Worm (Caenorhabditis elegans) whole organism, early embryonic: Measurements from ENCODE around the gene M142.5.

Experiments
- B0310.2 ChIP-seq: sonication (generic microtip); optimal IDR thresholded peaks from 2 replicates; lab custom pipeline; 2016; ENCODE audit warnings: mild to moderate bottlenecking, missing genetic modification characterization, missing compliant biosample characterization
- F13C5.2 ChIP-seq: sonication (generic microtip); optimal IDR thresholded peaks from 2 replicates; lab custom pipeline; 2017; ENCODE audit warnings: mild to moderate bottlenecking, missing genetic modification characterization, inconsistent platforms, missing compliant biosample characterization
- aly-1 ChIP-seq: sonication (generic microtip); optimal IDR thresholded peaks from 2 replicates; lab custom pipeline; 2016; ENCODE audit warnings: missing genetic modification characterization, missing compliant biosample characterization
- ama-1 ChIP-seq: fragments of 150-350 bp; optimal IDR thresholded peaks from 2 replicates; lab custom pipeline; 2014
- ceh-13 ChIP-seq: fragments of 200-800 bp; sonication (Bioruptor generic); optimal IDR thresholded peaks from 2 replicates; lab custom pipeline; 2018; ENCODE audit warnings: mild to moderate bottlenecking, missing genetic modification characterization, missing compliant biosample characterization
- ceh-36 ChIP-seq: sonication (generic microtip); optimal IDR thresholded peaks from 2 replicates; lab custom pipeline; 2016; ENCODE audit warnings: missing genetic modification characterization, inconsistent platforms, missing compliant biosample characterization
- ets-7 ChIP-seq: sonication (generic microtip); optimal IDR thresholded peaks from 2 replicates; lab custom pipeline; 2016; ENCODE audit warnings: missing genotype, missing genetic modification characterization, missing compliant biosample characterization
- flt-1 ChIP-seq: fragments of 200-800 bp; sonication (Bioruptor generic); IDR thresholded peaks from 2 replicates; pipeline ENCODE4 v1.3.6; 2022; ENCODE audit warnings: missing genetic modification characterization, missing compliant biosample characterization
- hmbx-1 ChIP-seq: sonication (generic microtip); optimal IDR thresholded peaks from 2 replicates; lab custom pipeline; 2016; ENCODE audit warnings: mild to moderate bottlenecking, missing genetic modification characterization, missing compliant biosample characterization
- hmg-4 ChIP-seq: fragments of 200-800 bp; sonication (Bioruptor generic); optimal IDR thresholded peaks from 2 replicates; lab custom pipeline; 2018; ENCODE audit warnings: mild to moderate bottlenecking, missing genetic modification characterization, missing compliant biosample characterization
- hnd-1 ChIP-seq: sonication (generic microtip); optimal IDR thresholded peaks from 2 replicates; lab custom pipeline; 2016; ENCODE audit warnings: missing genetic modification characterization, missing compliant biosample characterization
- pes-1 ChIP-seq: fragments of 200-800 bp; sonication (Bioruptor generic); IDR thresholded peaks from 2 replicates; pipeline ENCODE4 v1.3.6; 2022; ENCODE audit warnings: missing genetic modification reagents, missing genetic modification characterization, missing compliant biosample characterization
- scrt-1 ChIP-seq: fragments of 200-800 bp; sonication (Bioruptor generic); IDR thresholded peaks from 2 replicates; pipeline ENCODE4 v1.3.6; 2022; ENCODE audit warnings: missing genetic modification characterization, missing compliant biosample characterization
- sea-1 ChIP-seq: fragments of 200-800 bp; sonication (Bioruptor generic); conservative IDR thresholded peaks from 2 replicates; pipeline ENCODE4 v1.3.6; 2022; ENCODE audit warnings: missing genetic modification characterization, missing compliant biosample characterization
- tbx-11 ChIP-seq: fragments of 200-800 bp; sonication (Bioruptor generic); IDR thresholded peaks from 2 replicates; pipeline ENCODE4 v1.3.6; 2022; ENCODE audit warnings: missing genetic modification characterization, missing compliant biosample characterization
- tbx-37 ChIP-seq: fragments of 200-800 bp; sonication (Bioruptor generic); conservative IDR thresholded peaks from 2 replicates; pipeline ENCODE4 v1.3.6; 2022; ENCODE audit warnings: missing genetic modification reagents, missing genetic modification characterization, missing compliant biosample characterization
- tra-4 ChIP-seq: sonication (generic microtip); optimal IDR thresholded peaks from 2 replicates; lab custom pipeline; 2017; ENCODE audit warnings: missing genetic modification characterization, missing compliant biosample characterization

M142.5 gene

ce11 chrIII:10904320-10904961 lies 26.6 kb upstream of the M142.5 start:
- TF ChIP-seq aly-1 (no peak), ama-1 (no peak), ceh-36 (tag; lab: Kevin White, UChicago) (no peak), scrt-1 (GFP tag; lab: Robert Waterston, UW) (no peak), tra-4 (tag; lab: Kevin White, UChicago) (no peak), hmbx-1 (tag; lab: Kevin White, UChicago) (no peak), ceh-13 (GFP tag; lab: Kevin White, UChicago) (no peak)

- no peak for TF ChIP-seq tra-4 (tag; lab: Kevin White, UChicago)
- no peak for TF ChIP-seq F13C5.2 (tag; lab: Kevin White, UChicago)
- TF ChIP-seq ama-1, result no peak
- no peak for TF ChIP-seq hmbx-1 (tag; lab: Kevin White, UChicago)
- TF ChIP-seq pes-1 (GFP tag; lab: Robert Waterston, UW), result no peak
- TF ChIP-seq tbx-11 (GFP tag; lab: Robert Waterston, UW), result no peak
- no peak for TF ChIP-seq ceh-36 (tag; lab: Kevin White, UChicago)
- TF ChIP-seq flt-1 (GFP tag; lab: Robert Waterston, UW), result no peak
- no peak for TF ChIP-seq scrt-1 (GFP tag; lab: Robert Waterston, UW)
- no peak for TF ChIP-seq aly-1
- TF ChIP-seq sea-1 (GFP tag; lab: Robert Waterston, UW), result no peak
- no peak for TF ChIP-seq B0310.2
- no peak for TF ChIP-seq hnd-1 (tag; lab: Kevin White, UChicago)
- no peak for TF ChIP-seq tbx-37 (GFP tag; lab: Robert Waterston, UW)
- no peak for TF ChIP-seq hmg-4
Measured at ce11 chrIII:10905112-10905511, 25.9 kb upstream of the M142.5 start.

- TF ChIP-seq ama-1, result no peak
- TF ChIP-seq ceh-36 (tag; lab: Kevin White, UChicago), result peak; percentile 30
- no peak for TF ChIP-seq scrt-1 (GFP tag; lab: Robert Waterston, UW)
- no peak for TF ChIP-seq F13C5.2 (tag; lab: Kevin White, UChicago)
- TF ChIP-seq aly-1, result no peak
Measured at ce11 chrIII:10906325-10906724, 24.7 kb upstream of the M142.5 start.

- TF ChIP-seq tra-4 (tag; lab: Kevin White, UChicago), result no peak
- TF ChIP-seq ama-1, result no peak
- TF ChIP-seq scrt-1 (GFP tag; lab: Robert Waterston, UW), result peak; percentile 74
- no peak for TF ChIP-seq sea-1 (GFP tag; lab: Robert Waterston, UW)
- no peak for TF ChIP-seq pes-1 (GFP tag; lab: Robert Waterston, UW)
- no peak for TF ChIP-seq hmbx-1 (tag; lab: Kevin White, UChicago)
- TF ChIP-seq hnd-1 (tag; lab: Kevin White, UChicago), result no peak
Measured at ce11 chrIII:10907678-10908217, 23.3 kb upstream of the M142.5 start.

ce11 chrIII:10908543-10908942 lies 22.5 kb upstream of the M142.5 start:
- no peak for TF ChIP-seq tbx-37 (GFP tag; lab: Robert Waterston, UW)
- TF ChIP-seq ama-1, result no peak
- peak; percentile 71; the same call in 1 of the 2 replicates for TF ChIP-seq scrt-1 (GFP tag; lab: Robert Waterston, UW)
- no peak for TF ChIP-seq flt-1 (GFP tag; lab: Robert Waterston, UW)
- TF ChIP-seq ets-7, result no peak

DNA sequence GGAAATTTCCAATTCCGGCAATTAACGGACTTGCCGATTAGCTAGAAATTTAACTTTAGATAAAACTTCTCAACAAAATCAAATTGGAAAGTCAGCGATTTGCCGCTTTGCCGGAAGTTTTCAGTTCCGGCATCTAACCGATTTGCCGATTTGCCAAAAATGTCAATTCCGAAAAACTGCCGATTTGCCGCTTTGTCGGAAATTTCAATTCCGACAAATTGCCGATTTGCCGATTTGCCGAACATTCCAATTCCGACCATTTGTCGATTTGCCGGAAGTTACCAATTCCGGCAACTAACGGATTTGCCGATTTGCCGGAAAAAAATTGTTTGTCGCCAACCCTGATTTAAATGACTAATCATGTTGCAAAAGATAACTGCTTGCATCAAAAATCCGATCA lies 21.8 kb upstream of the M142.5 start:
- no peak for TF ChIP-seq aly-1
- no peak for TF ChIP-seq tbx-37 (GFP tag; lab: Robert Waterston, UW)
- TF ChIP-seq tbx-11 (GFP tag; lab: Robert Waterston, UW), result no peak
- TF ChIP-seq hmbx-1 (tag; lab: Kevin White, UChicago), result no peak
- no peak for TF ChIP-seq tra-4 (tag; lab: Kevin White, UChicago)
- no peak for TF ChIP-seq flt-1 (GFP tag; lab: Robert Waterston, UW)
- no peak for TF ChIP-seq ceh-36 (tag; lab: Kevin White, UChicago)
- TF ChIP-seq F13C5.2 (tag; lab: Kevin White, UChicago), result no peak
- no peak for TF ChIP-seq B0310.2
- TF ChIP-seq sea-1 (GFP tag; lab: Robert Waterston, UW), result no peak
- TF ChIP-seq pes-1 (GFP tag; lab: Robert Waterston, UW), result no peak
- TF ChIP-seq hnd-1 (tag; lab: Kevin White, UChicago), result no peak
- no peak for TF ChIP-seq ceh-13 (GFP tag; lab: Kevin White, UChicago)
- TF ChIP-seq ama-1, result no peak
- TF ChIP-seq hmg-4, result no peak
- no peak for TF ChIP-seq scrt-1 (GFP tag; lab: Robert Waterston, UW)
- TF ChIP-seq ets-7, result no peak

- TF ChIP-seq flt-1 (GFP tag; lab: Robert Waterston, UW), result no peak
- TF ChIP-seq ceh-36 (tag; lab: Kevin White, UChicago), result no peak
- TF ChIP-seq B0310.2, result no peak
- no peak for TF ChIP-seq tra-4 (tag; lab: Kevin White, UChicago)
- no peak for TF ChIP-seq aly-1
- TF ChIP-seq tbx-11 (GFP tag; lab: Robert Waterston, UW), result no peak
- TF ChIP-seq hmbx-1 (tag; lab: Kevin White, UChicago), result no peak
- TF ChIP-seq ama-1, result no peak
- no peak for TF ChIP-seq hnd-1 (tag; lab: Kevin White, UChicago)
- no peak for TF ChIP-seq pes-1 (GFP tag; lab: Robert Waterston, UW)
- TF ChIP-seq ets-7, result no peak
- TF ChIP-seq ceh-13 (GFP tag; lab: Kevin White, UChicago), result no peak
- TF ChIP-seq scrt-1 (GFP tag; lab: Robert Waterston, UW), result no peak
- no peak for TF ChIP-seq hmg-4
- no peak for TF ChIP-seq sea-1 (GFP tag; lab: Robert Waterston, UW)
- TF ChIP-seq tbx-37 (GFP tag; lab: Robert Waterston, UW), result no peak
- TF ChIP-seq F13C5.2 (tag; lab: Kevin White, UChicago), result no peak
Measured at ce11 chrIII:10911160-10911559, 19.8 kb upstream of the M142.5 start, which contains the start of gene cut-6. cut-6 (plus strand) TSS chrIII:10911460.
